Fruit fly (Drosophila melanogaster) whole organism, prepupa: ENCODE data around the gene aru.

Experiments used
- CG10631 ChIP-seq: fragments of 200-800 bp; sonication (Bioruptor generic); optimal IDR thresholded peaks from 2 replicates; lab custom pipeline; 2016; ENCODE audit warnings: missing biosample characterization, missing genetic modification characterization
- CG10669 ChIP-seq: fragments of 200-800 bp; sonication (Bioruptor generic); optimal IDR thresholded peaks from 3 replicates; lab custom pipeline; 2018; ENCODE audit warnings: missing biosample characterization, mild to moderate bottlenecking, missing genetic modification characterization, moderate library complexity
- CG11294 ChIP-seq: fragments of 200-800 bp; sonication (Bioruptor generic); IDR thresholded peaks from 2 replicates; pipeline ENCODE4 v1.3.6; 2022; ENCODE audit warnings: missing biosample characterization, missing genetic modification characterization
- CG11762 ChIP-seq: fragments of 200-800 bp; sonication (Bioruptor generic); optimal IDR thresholded peaks from 3 replicates; lab custom pipeline; 2016; ENCODE audit warnings: missing biosample characterization, missing genetic modification characterization; ENCODE audit not compliant: insufficient read depth
- CG11902 ChIP-seq: fragments of 200-800 bp; sonication (Bioruptor generic); optimal IDR thresholded peaks from 3 replicates; lab custom pipeline; 2016; ENCODE audit warnings: missing biosample characterization, missing genetic modification characterization
- CG15336 ChIP-seq: fragments of 200-800 bp; sonication (Bioruptor generic); IDR thresholded peaks from 2 replicates; pipeline ENCODE4 v1.3.6; 2022; ENCODE audit warnings: missing biosample characterization, missing genetic modification characterization
- CG1621 ChIP-seq: fragments of 200-800 bp; sonication (Bioruptor generic); optimal IDR thresholded peaks from 3 replicates; lab custom pipeline; 2018; ENCODE audit warnings: missing biosample characterization, mild to moderate bottlenecking, missing genetic modification characterization
- CG16779 ChIP-seq: fragments of 200-800 bp; sonication (Bioruptor generic); optimal IDR thresholded peaks from 3 replicates; lab custom pipeline; 2017; ENCODE audit warnings: missing biosample characterization, mild to moderate bottlenecking, missing genetic modification characterization
- CG3032 ChIP-seq: fragments of 200-800 bp; optimal IDR thresholded peaks from 2 replicates; lab custom pipeline; 2019; ENCODE audit warnings: missing biosample characterization, mild to moderate bottlenecking, missing genetic modification characterization, moderate library complexity
- CG31627 ChIP-seq: fragments of 200-800 bp; sonication (Bioruptor generic); optimal IDR thresholded peaks from 3 replicates; lab custom pipeline; 2016; ENCODE audit warnings: missing biosample characterization, missing genetic modification characterization
- CG34406 ChIP-seq: fragments of 200-800 bp; sonication (Bioruptor generic); optimal IDR thresholded peaks from 3 replicates; lab custom pipeline; 2016; ENCODE audit warnings: missing biosample characterization, missing genetic modification characterization
- CG3919 ChIP-seq: fragments of 200-800 bp; sonication (Bioruptor generic); optimal IDR thresholded peaks from 3 replicates; lab custom pipeline; 2016; ENCODE audit warnings: missing biosample characterization, missing genetic modification characterization
- CG4318 ChIP-seq: fragments of 200-800 bp; sonication (Bioruptor generic); optimal IDR thresholded peaks from 3 replicates; lab custom pipeline; 2017; ENCODE audit warnings: missing biosample characterization, mild to moderate bottlenecking, missing genetic modification characterization
- CG6163 ChIP-seq: fragments of 200-800 bp; sonication (Bioruptor generic); IDR thresholded peaks from 3 replicates; pipeline ENCODE4 v1.3.6; 2022; ENCODE audit warnings: missing biosample characterization, missing genetic modification characterization
- CG6792 ChIP-seq: fragments of 200-800 bp; sonication (Bioruptor generic); optimal IDR thresholded peaks from 3 replicates; lab custom pipeline; 2016; ENCODE audit warnings: missing biosample characterization, missing genetic modification characterization
- CG6808 ChIP-seq: fragments of 200-800 bp; sonication (Bioruptor generic); optimal IDR thresholded peaks from 3 replicates; lab custom pipeline; 2017; ENCODE audit warnings: missing biosample characterization, missing genetic modification characterization, mild to moderate bottlenecking, moderate library complexity, missing genetic modification reagents
- CG6854 ChIP-seq: fragments of 200-800 bp; sonication (Bioruptor generic); optimal IDR thresholded peaks from 2 replicates; lab custom pipeline; 2017; ENCODE audit warnings: missing biosample characterization, mild to moderate bottlenecking, missing genetic modification characterization
- CG7368 ChIP-seq: fragments of 200-800 bp; sonication (Bioruptor generic); optimal IDR thresholded peaks from 3 replicates; lab custom pipeline; 2016; ENCODE audit warnings: missing biosample characterization, missing genetic modification characterization
- CG8119 ChIP-seq: fragments of 200-800 bp; sonication (Bioruptor generic); IDR thresholded peaks from 3 replicates; pipeline ENCODE4 v1.3.6; 2022; ENCODE audit warnings: missing biosample characterization, missing genetic modification characterization
- CG8319 ChIP-seq: fragments of 200-800 bp; sonication (Bioruptor generic); optimal IDR thresholded peaks from 3 replicates; lab custom pipeline; 2016; ENCODE audit warnings: missing biosample characterization, missing genetic modification characterization
- CG8632 ChIP-seq: fragments of 200-800 bp; sonication (Bioruptor generic); optimal IDR thresholded peaks from 3 replicates; lab custom pipeline; 2016; ENCODE audit warnings: missing biosample characterization, missing genetic modification characterization
- CG9139 ChIP-seq: fragments of 200-800 bp; sonication (Bioruptor generic); optimal IDR thresholded peaks from 3 replicates; lab custom pipeline; 2017; ENCODE audit warnings: missing biosample characterization, mild to moderate bottlenecking, missing genetic modification characterization
- Eip75B ChIP-seq: fragments of 200-800 bp; sonication (Bioruptor generic); optimal IDR thresholded peaks from 3 replicates; lab custom pipeline; 2016; ENCODE audit warnings: missing biosample characterization, missing genetic modification characterization
- Eip78C ChIP-seq: fragments of 200-800 bp; sonication (Bioruptor generic); peaks from one replicate; lab custom pipeline; 2016; ENCODE audit warnings: missing biosample characterization, missing genetic modification characterization
- Ets21C ChIP-seq: fragments of 200-800 bp; sonication (Bioruptor generic); optimal IDR thresholded peaks from 3 replicates; lab custom pipeline; 2016; ENCODE audit warnings: missing biosample characterization, missing genetic modification characterization
- Ets96B ChIP-seq: fragments of 200-800 bp; optimal IDR thresholded peaks from 2 replicates; lab custom pipeline; 2019; ENCODE audit warnings: missing biosample characterization, mild to moderate bottlenecking, missing genetic modification characterization, moderate library complexity
- Hr38 ChIP-seq: sonication (Bioruptor generic); optimal IDR thresholded peaks from 2 replicates; lab custom pipeline; 2016; ENCODE audit warnings: missing biosample characterization, missing genetic modification characterization
- Hr39 ChIP-seq: fragments of 200-800 bp; sonication (Bioruptor generic); optimal IDR thresholded peaks from 2 replicates; lab custom pipeline; 2016; ENCODE audit warnings: missing biosample characterization, missing genetic modification characterization
- Hr4 ChIP-seq: fragments of 200-800 bp; sonication (Bioruptor generic); optimal IDR thresholded peaks from 3 replicates; lab custom pipeline; 2016; ENCODE audit warnings: missing biosample characterization, missing genetic modification characterization
- Lpt ChIP-seq: fragments of 200-800 bp; sonication (Bioruptor generic); optimal IDR thresholded peaks from 3 replicates; lab custom pipeline; 2016; ENCODE audit warnings: missing biosample characterization, missing genetic modification characterization
- OdsH ChIP-seq: fragments of 200-800 bp; sonication (Bioruptor generic); optimal IDR thresholded peaks from 3 replicates; lab custom pipeline; 2016; ENCODE audit warnings: missing biosample characterization, missing genetic modification characterization
- Smox ChIP-seq: fragments of 200-800 bp; sonication (Bioruptor generic); optimal IDR thresholded peaks from 3 replicates; lab custom pipeline; 2016; ENCODE audit warnings: missing biosample characterization, missing genetic modification characterization
- Sox14 ChIP-seq: fragments of 200-800 bp; sonication (Bioruptor generic); optimal IDR thresholded peaks from 3 replicates; lab custom pipeline; 2016; ENCODE audit warnings: missing biosample characterization, missing genetic modification characterization
- acj6 ChIP-seq: fragments of 200-800 bp; sonication (Bioruptor generic); optimal IDR thresholded peaks from 3 replicates; lab custom pipeline; 2016; ENCODE audit warnings: missing biosample characterization, missing genetic modification characterization
- cyc ChIP-seq: fragments of 200-800 bp; sonication (Bioruptor generic); optimal IDR thresholded peaks from 3 replicates; lab custom pipeline; 2016; ENCODE audit warnings: missing biosample characterization, missing genetic modification characterization
- dac ChIP-seq: fragments of 200-800 bp; sonication (Bioruptor generic); optimal IDR thresholded peaks from 2 replicates; lab custom pipeline; 2017; ENCODE audit warnings: missing biosample characterization, mild to moderate bottlenecking, missing genetic modification characterization
- esn ChIP-seq: fragments of 200-800 bp; sonication (Bioruptor generic); optimal IDR thresholded peaks from 2 replicates; lab custom pipeline; 2016; ENCODE audit warnings: missing biosample characterization, mild to moderate bottlenecking, missing genetic modification characterization, moderate library complexity
- fd85E ChIP-seq: fragments of 200-800 bp; sonication (Bioruptor generic); optimal IDR thresholded peaks from 3 replicates; lab custom pipeline; 2016; ENCODE audit warnings: missing biosample characterization, missing genetic modification characterization
- fkh ChIP-seq: fragments of 200-800 bp; sonication (Bioruptor generic); optimal IDR thresholded peaks from 3 replicates; lab custom pipeline; 2017; ENCODE audit warnings: missing biosample characterization, mild to moderate bottlenecking, missing genetic modification characterization, moderate library complexity
- pdm3 ChIP-seq: fragments of 200-800 bp; sonication (Bioruptor generic); optimal IDR thresholded peaks from 3 replicates; lab custom pipeline; 2016; ENCODE audit warnings: missing biosample characterization, missing genetic modification characterization
- salr ChIP-seq, 2 experiments: fragments of 200-800 bp; sonication (Bioruptor generic); optimal IDR thresholded peaks; 3 replicates each; lab custom pipeline; 2016 to 2018; ENCODE audit warnings: missing biosample characterization in 2 of 2, missing genetic modification characterization in 2 of 2, mild to moderate bottlenecking in 1 of 2
- spab ChIP-seq: fragments of 200-800 bp; sonication (Bioruptor generic); optimal IDR thresholded peaks from 2 replicates; lab custom pipeline; 2017; ENCODE audit warnings: missing biosample characterization, mild to moderate bottlenecking, missing genetic modification characterization, missing genetic modification reagents
- svp ChIP-seq: fragments of 200-800 bp; sonication (Bioruptor generic); peaks from one replicate; lab custom pipeline; 2016; ENCODE audit warnings: missing biosample characterization, missing genetic modification characterization
- topi ChIP-seq: fragments of 200-800 bp; sonication (Bioruptor generic); optimal IDR thresholded peaks from 3 replicates; lab custom pipeline; 2016; ENCODE audit warnings: missing biosample characterization, missing genetic modification characterization
- vri ChIP-seq: fragments of 200-800 bp; sonication (Bioruptor generic); optimal IDR thresholded peaks from 3 replicates; lab custom pipeline; 2016; ENCODE audit warnings: missing biosample characterization, mild to moderate bottlenecking, missing genetic modification characterization

aru gene

dm6 chr2L:847189-847987 is 20.8 kb downstream of the aru start (continued):
- no peak for TF ChIP-seq CG9139 (GFP tag; lab: Kevin White, UChicago)
- TF ChIP-seq fd85E, result no peak
- TF ChIP-seq CG3919 (GFP tag; lab: Kevin White, UChicago), result peak; percentile 55
- no peak for TF ChIP-seq CG1621 (tag; lab: Kevin White, UChicago)
- peak; percentile 10 for TF ChIP-seq CG10669 (GFP tag; lab: Kevin White, UChicago)
- peak; percentile 66 for TF ChIP-seq CG8119 (GFP tag; lab: Robert Waterston, UW)
- no peak for TF ChIP-seq CG11902 (GFP tag; lab: Kevin White, UChicago)
- peak; percentile 56 for TF ChIP-seq CG31627 (GFP tag; lab: Kevin White, UChicago)
- TF ChIP-seq CG6854 (GFP tag; lab: Kevin White, UChicago), result peak; percentile 73
- peak; percentile 44 for TF ChIP-seq Smox (GFP tag; lab: Kevin White, UChicago)
- peak; percentile 29 for TF ChIP-seq Hr4 (GFP tag; lab: Kevin White, UChicago)
- peak; percentile 24 for TF ChIP-seq spab
- TF ChIP-seq CG11294 (GFP tag; lab: Robert Waterston, UW), result no peak
- TF ChIP-seq CG16779 (tag; lab: Kevin White, UChicago), result no peak
- TF ChIP-seq Eip78C (GFP tag; lab: Kevin White, UChicago), result peak; percentile 88
- TF ChIP-seq CG11762 (GFP tag; lab: Kevin White, UChicago), result peak; percentile 13
- peak; percentile 27 for TF ChIP-seq Sox14 (GFP tag; lab: Kevin White, UChicago)
- peak; percentile 53 for TF ChIP-seq CG34406 (GFP tag; lab: Kevin White, UChicago)
- peak; percentile 69 for TF ChIP-seq CG4318 (GFP tag; lab: Kevin White, UChicago)
- peak; percentile 83 for TF ChIP-seq svp (GFP tag; lab: Kevin White, UChicago)
- no peak for TF ChIP-seq fkh (GFP tag; lab: Kevin White, UChicago)
- peak; percentile 69 for TF ChIP-seq acj6 (GFP tag; lab: Kevin White, UChicago)
- TF ChIP-seq dac (GFP tag; lab: Kevin White, UChicago), result no peak
- no peak for TF ChIP-seq CG7368 (GFP tag; lab: Kevin White, UChicago)
- TF ChIP-seq Ets96B, result peak; percentile 47
- TF ChIP-seq CG8319 (GFP tag; lab: Kevin White, UChicago), result peak; percentile 27
- TF ChIP-seq OdsH (GFP tag; lab: Kevin White, UChicago), result peak; percentile 68
- TF ChIP-seq Ets21C (GFP tag; lab: Kevin White, UChicago), result peak; percentile 18
- peak; percentile 26 for TF ChIP-seq Lpt
- TF ChIP-seq CG8632, result peak; percentile 57

dm6 chr2L:846167-846868 is 21.8 kb downstream of the aru start:
- TF ChIP-seq CG8632 (peak; percentile 13), fd85E (no peak), CG3919 (GFP tag; lab: Kevin White, UChicago) (peak; percentile 69), CG9139 (GFP tag; lab: Kevin White, UChicago) (no peak), pdm3 (GFP tag; lab: Kevin White, UChicago) (peak; percentile 72), dac (GFP tag; lab: Kevin White, UChicago) (peak; percentile 70), CG10631 (peak; percentile 32), vri (GFP tag; lab: Kevin White, UChicago) (peak; percentile 58), topi (GFP tag; lab: Kevin White, UChicago) (peak; percentile 61), cyc (GFP tag; lab: Kevin White, UChicago) (peak; percentile 61), CG6163 (GFP tag; lab: Robert Waterston, UW) (peak; percentile 70), CG8319 (GFP tag; lab: Kevin White, UChicago) (peak; percentile 28), CG11762 (GFP tag; lab: Kevin White, UChicago) (peak; percentile 47), CG6808 (GFP tag; lab: Kevin White, UChicago) (no peak), CG4318 (GFP tag; lab: Kevin White, UChicago) (peak; percentile 80), CG3032 (tag; lab: Kevin White, UChicago) (peak; percentile 17), CG11294 (GFP tag; lab: Robert Waterston, UW) (peak; percentile 45; the same call in 1 of the 2 replicates), Hr39 (peak; percentile 66), esn (GFP tag; lab: Kevin White, UChicago) (peak; percentile 66), CG6792 (GFP tag; lab: Kevin White, UChicago) (peak; percentile 47), Ets21C (GFP tag; lab: Kevin White, UChicago) (peak; percentile 49), Eip75B (GFP tag; lab: Kevin White, UChicago) (peak; percentile 30), CG15336 (GFP tag; lab: Robert Waterston, UW) (peak; percentile 85), CG16779 (tag; lab: Kevin White, UChicago) (peak; percentile 48), CG11902 (GFP tag; lab: Kevin White, UChicago) (peak; percentile 6), Hr38 (GFP tag; lab: Kevin White, UChicago) (no peak), CG8119 (GFP tag; lab: Robert Waterston, UW) (peak; percentile 68; the same call in 2 of the 3 replicates), spab (no peak), salr (GFP tag; optimal IDR thresholded peaks at IDR 0.05; lab: Kevin White, UChicago) (peak in 1 of 2 experiments; percentile 22), acj6 (GFP tag; lab: Kevin White, UChicago) (peak; percentile 73), fkh (GFP tag; lab: Kevin White, UChicago) (peak; percentile 12)
